Worm (Caenorhabditis elegans) whole organism, late embryonic: Measurements from ENCODE around the gene aakb-1.

Experiments
- gmeb-2 ChIP-seq: sonication (generic microtip); optimal IDR thresholded peaks from 2 replicates; lab custom pipeline; 2016; ENCODE audit warnings: missing genetic modification characterization, inconsistent platforms, missing compliant biosample characterization
- hlh-13 ChIP-seq: fragments of 200-800 bp; sonication (Bioruptor generic); optimal IDR thresholded peaks from 2 replicates; lab custom pipeline; 2018; ENCODE audit warnings: mild to moderate bottlenecking, missing genetic modification characterization, missing compliant biosample characterization

DNA sequence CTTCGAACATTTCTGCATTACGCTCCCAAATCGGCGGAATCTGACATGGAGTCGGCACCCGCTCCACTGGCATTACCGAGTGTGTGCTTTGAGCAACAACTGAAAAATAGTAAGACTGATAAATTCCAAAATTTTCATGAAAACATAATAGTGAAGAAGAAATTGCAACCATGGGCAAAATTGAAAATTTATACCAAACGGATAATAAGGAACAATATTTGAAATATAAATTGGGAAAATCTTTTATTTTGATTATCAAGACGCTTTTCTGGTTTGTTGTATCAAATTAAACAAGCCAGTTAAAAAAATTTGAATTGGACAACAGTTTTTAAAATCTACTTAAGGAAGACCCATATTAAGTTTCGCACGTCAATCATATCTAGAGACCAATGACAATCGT lies 38.0 kb downstream of the aakb-1 start, which contains the start of gene ZK1086.2:
- TF ChIP-seq gmeb-2: no peak
- no peak for TF ChIP-seq hlh-13
